Worm (Caenorhabditis elegans) whole organism, L1 larva: ENCODE data around the gene cdh-7.
A peak's percentile ranks its signal among the peaks of the same experiment; 100 is the strongest.

ENCODE experiments used
- C34B4.2 ChIP-seq: sonication (generic microtip); optimal IDR thresholded peaks from 2 replicates; lab custom pipeline; 2017; ENCODE audit warnings: mild to moderate bottlenecking, missing genetic modification characterization, missing compliant biosample characterization
- Y116A8C.19 ChIP-seq: sonication (generic microtip); optimal IDR thresholded peaks from 2 replicates; lab custom pipeline; 2016; ENCODE audit warnings: missing compliant biosample characterization, missing genetic modification characterization, borderline replicate concordance
- ama-1 ChIP-seq: fragments of 150-350 bp; optimal IDR thresholded peaks from 2 replicates; lab custom pipeline; 2014
- blmp-1 ChIP-seq: fragments of 150-350 bp; optimal IDR thresholded peaks from 2 replicates; lab custom pipeline; 2014; ENCODE audit warnings: missing biosample characterization, missing genetic modification characterization
- ceh-63 ChIP-seq: fragments of 200-800 bp; sonication (Bioruptor generic); optimal IDR thresholded peaks from 2 replicates; lab custom pipeline; 2018; ENCODE audit warnings: mild to moderate bottlenecking, missing genetic modification characterization, missing compliant biosample characterization
- ceh-8 ChIP-seq: fragments of 200-800 bp; sonication (Bioruptor generic); optimal IDR thresholded peaks from 2 replicates; lab custom pipeline; 2018; ENCODE audit warnings: mild to moderate bottlenecking, missing genetic modification characterization, moderate library complexity, missing compliant biosample characterization
- ceh-82 ChIP-seq, 3 experiments: fragments of 150-350 bp in 1 of 3; sonication (generic microtip) in 2 of 3; optimal IDR thresholded peaks; 2 replicates each; lab custom pipeline; 2014 to 2017; ENCODE audit warnings: missing biosample characterization in 3 of 3, missing genetic modification characterization in 3 of 3
- ceh-90 ChIP-seq: sonication (generic microtip); optimal IDR thresholded peaks from 2 replicates; lab custom pipeline; 2016; ENCODE audit warnings: missing genetic modification characterization, missing compliant biosample characterization
- dpl-1 ChIP-seq, 3 experiments: fragments of 150-350 bp in 2 of 3; sonication (generic microtip) in 1 of 3; optimal IDR thresholded peaks; 2 replicates each; lab custom pipeline; 2014 to 2017; ENCODE audit warnings: missing biosample characterization in 3 of 3, missing genetic modification characterization in 3 of 3, missing genetic modification reagents in 3 of 3
- dsc-1 ChIP-seq: sonication (generic microtip); optimal IDR thresholded peaks from 2 replicates; lab custom pipeline; 2016; ENCODE audit warnings: mild to moderate bottlenecking, missing genetic modification characterization, missing compliant biosample characterization
- efl-1 ChIP-seq, 4 experiments: fragments of 150-350 bp; optimal IDR thresholded peaks in 3 of 4; peaks in 1 of 4; 1 replicate in 1 of 4; 2 replicates in 3 of 4; lab custom pipeline; 2014; ENCODE audit warnings: missing biosample characterization in 2 of 4, missing genetic modification characterization in 2 of 4, missing genetic modification reagents in 2 of 4
- egl-13 ChIP-seq: sonication (generic microtip); optimal IDR thresholded peaks from 2 replicates; lab custom pipeline; 2016; ENCODE audit warnings: missing genotype, missing genetic modification reagents, missing genetic modification characterization, missing compliant biosample characterization
- egl-27 ChIP-seq, 2 experiments: fragments of 150-350 bp in 1 of 2; sonication (generic microtip); optimal IDR thresholded peaks; 3 replicates each; lab custom pipeline; 2017 to 2018; ENCODE audit warnings: missing biosample characterization in 2 of 2, missing genetic modification characterization in 2 of 2, missing genetic modification reagents in 2 of 2
- elt-2 ChIP-seq: sonication (generic microtip); optimal IDR thresholded peaks from 2 replicates; lab custom pipeline; 2016; ENCODE audit warnings: missing genetic modification characterization, mild to moderate bottlenecking, inconsistent platforms, missing compliant biosample characterization, missing genetic modification reagents
- elt-3 ChIP-seq, 6 experiments: fragments of 150-350 bp in 1 of 6; sonication (generic microtip); optimal IDR thresholded peaks; 2 replicates each; lab custom pipeline; 2017 to 2018; ENCODE audit warnings: missing biosample characterization in 6 of 6, missing genetic modification characterization in 6 of 6, inconsistent platforms in 1 of 6
- ets-5 ChIP-seq: fragments of 200-800 bp; sonication (Bioruptor generic); IDR thresholded peaks from 2 replicates; pipeline ENCODE4 v1.3.6; 2022; ENCODE audit warnings: missing genetic modification characterization, missing compliant biosample characterization
- fkh-10 ChIP-seq: sonication (generic microtip); optimal IDR thresholded peaks from 2 replicates; lab custom pipeline; 2017; ENCODE audit warnings: missing biosample characterization, missing genetic modification reagents, missing genetic modification characterization
- fkh-4 ChIP-seq: sonication (generic microtip); optimal IDR thresholded peaks from 2 replicates; lab custom pipeline; 2016; ENCODE audit warnings: missing compliant biosample characterization, missing genetic modification characterization, borderline replicate concordance
- fos-1 ChIP-seq: fragments of 150-350 bp; optimal IDR thresholded peaks from 2 replicates; lab custom pipeline; 2014; ENCODE audit warnings: missing biosample characterization, missing genetic modification characterization
- hlh-17 ChIP-seq: fragments of 200-800 bp; sonication (Bioruptor generic); optimal IDR thresholded peaks from 2 replicates; lab custom pipeline; 2018; ENCODE audit warnings: missing genetic modification characterization, mild to moderate bottlenecking, missing compliant biosample characterization, moderate library complexity, borderline replicate concordance
- hpl-2 ChIP-seq: fragments of 150-350 bp; optimal IDR thresholded peaks from 2 replicates; lab custom pipeline; 2014; ENCODE audit warnings: missing biosample characterization, missing genetic modification reagents, missing genetic modification characterization
- isw-1 ChIP-seq: fragments of 200-800 bp; sonication (Bioruptor generic); IDR thresholded peaks from 2 replicates; pipeline ENCODE4 v1.3.6; 2022; ENCODE audit warnings: missing genetic modification characterization, missing compliant biosample characterization
- lin-14 ChIP-seq: fragments of 200-800 bp; sonication (Bioruptor generic); optimal IDR thresholded peaks from 2 replicates; lab custom pipeline; 2018; ENCODE audit warnings: mild to moderate bottlenecking, missing genetic modification characterization, moderate library complexity, missing compliant biosample characterization
- lin-35 ChIP-seq, 2 experiments: fragments of 150-350 bp; optimal IDR thresholded peaks; 2 replicates each; lab custom pipeline; 2014; ENCODE audit warnings: missing biosample characterization in 2 of 2, missing genetic modification characterization in 2 of 2, missing genetic modification reagents in 2 of 2
- lin-39 ChIP-seq: fragments of 150-350 bp; optimal IDR thresholded peaks from 2 replicates; lab custom pipeline; 2014; ENCODE audit warnings: missing biosample characterization, missing genetic modification reagents, missing genetic modification characterization
- lsy-2 ChIP-seq, 2 experiments: fragments of 150-350 bp; optimal IDR thresholded peaks; 2 replicates each; lab custom pipeline; 2014; ENCODE audit warnings: missing biosample characterization in 2 of 2, missing genetic modification characterization in 2 of 2
- mdl-1 ChIP-seq, 2 experiments: fragments of 150-350 bp; optimal IDR thresholded peaks; 2 replicates each; lab custom pipeline; 2014 to 2017; ENCODE audit warnings: missing biosample characterization in 2 of 2, missing genetic modification characterization in 2 of 2, inconsistent platforms in 1 of 2
- mep-1 ChIP-seq: fragments of 150-350 bp; optimal IDR thresholded peaks from 2 replicates; lab custom pipeline; 2014; ENCODE audit warnings: missing biosample characterization, missing genetic modification characterization
- nhr-11 ChIP-seq: fragments of 150-350 bp; optimal IDR thresholded peaks from 2 replicates; lab custom pipeline; 2014; ENCODE audit warnings: missing biosample characterization, missing genetic modification characterization
- nhr-19 ChIP-seq: fragments of 200-800 bp; sonication (Bioruptor generic); conservative IDR thresholded peaks from 2 replicates; pipeline ENCODE4 v1.3.6; 2022; ENCODE audit warnings: missing genetic modification characterization, missing compliant biosample characterization
- nhr-20 ChIP-seq: sonication (generic microtip); optimal IDR thresholded peaks from 2 replicates; lab custom pipeline; 2016; ENCODE audit warnings: mild to moderate bottlenecking, missing genetic modification characterization, missing compliant biosample characterization
- nhr-71 ChIP-seq: sonication (generic microtip); optimal IDR thresholded peaks from 2 replicates; lab custom pipeline; 2016; ENCODE audit warnings: mild to moderate bottlenecking, missing genetic modification characterization, moderate library complexity, missing compliant biosample characterization
- nhr-76 ChIP-seq: sonication (generic microtip); optimal IDR thresholded peaks from 2 replicates; lab custom pipeline; 2017; ENCODE audit warnings: missing biosample characterization, missing genetic modification characterization
- nhr-90 ChIP-seq: sonication (generic microtip); optimal IDR thresholded peaks from 2 replicates; lab custom pipeline; 2016; ENCODE audit warnings: mild to moderate bottlenecking, missing genetic modification characterization, missing compliant biosample characterization; ENCODE audit not compliant: poor library complexity
- pqm-1 ChIP-seq: sonication (generic microtip); optimal IDR thresholded peaks from 3 replicates; lab custom pipeline; 2017; ENCODE audit warnings: missing biosample characterization, missing genetic modification characterization
- rnt-1 ChIP-seq: sonication (generic microtip); optimal IDR thresholded peaks from 2 replicates; lab custom pipeline; 2016; ENCODE audit warnings: mild to moderate bottlenecking, missing genetic modification characterization, moderate library complexity, missing compliant biosample characterization
- snpc-4 ChIP-seq: fragments of 150-350 bp; optimal IDR thresholded peaks from 2 replicates; lab custom pipeline; 2014; ENCODE audit warnings: missing biosample characterization, missing genetic modification characterization
- snu-23 ChIP-seq: sonication (generic microtip); optimal IDR thresholded peaks from 2 replicates; lab custom pipeline; 2016; ENCODE audit warnings: missing genetic modification characterization, missing compliant biosample characterization
- sox-4 ChIP-seq: sonication (generic microtip); optimal IDR thresholded peaks from 2 replicates; lab custom pipeline; 2016; ENCODE audit warnings: missing genetic modification characterization, missing compliant biosample characterization
- sptf-1 ChIP-seq: fragments of 150-350 bp; optimal IDR thresholded peaks from 2 replicates; lab custom pipeline; 2014; ENCODE audit warnings: missing biosample characterization, missing genetic modification characterization
- swsn-7 ChIP-seq: sonication (generic microtip); optimal IDR thresholded peaks from 2 replicates; lab custom pipeline; 2016; ENCODE audit warnings: missing genetic modification characterization, missing compliant biosample characterization
- tbx-2 ChIP-seq: sonication (generic microtip); optimal IDR thresholded peaks from 2 replicates; lab custom pipeline; 2016; ENCODE audit warnings: missing genetic modification characterization, missing compliant biosample characterization
- unc-130 ChIP-seq: fragments of 150-350 bp; optimal IDR thresholded peaks from 2 replicates; lab custom pipeline; 2017; ENCODE audit warnings: missing biosample characterization, missing genetic modification characterization, inconsistent platforms
- unc-62 ChIP-seq: fragments of 150-350 bp; optimal IDR thresholded peaks from 2 replicates; lab custom pipeline; 2014; ENCODE audit warnings: missing biosample characterization, missing genetic modification reagents, missing genetic modification characterization
- unc-86 ChIP-seq: sonication (generic microtip); optimal IDR thresholded peaks from 2 replicates; lab custom pipeline; 2016; ENCODE audit warnings: missing genetic modification characterization, missing compliant biosample characterization
- unc-98 ChIP-seq: fragments of 200-800 bp; sonication (Bioruptor generic); IDR thresholded peaks from 2 replicates; pipeline ENCODE4 v1.3.6; 2022; ENCODE audit warnings: missing genetic modification characterization, missing compliant biosample characterization
- xbp-1 ChIP-seq: sonication (generic microtip); optimal IDR thresholded peaks from 2 replicates; lab custom pipeline; 2016; ENCODE audit warnings: missing genetic modification characterization, missing compliant biosample characterization
- zag-1 ChIP-seq: fragments of 150-350 bp; optimal IDR thresholded peaks from 2 replicates; lab custom pipeline; 2014; ENCODE audit warnings: missing biosample characterization, missing genetic modification characterization
- zip-4 ChIP-seq: fragments of 200-800 bp; sonication (Bioruptor generic); optimal IDR thresholded peaks from 2 replicates; lab custom pipeline; 2018; ENCODE audit warnings: mild to moderate bottlenecking, missing genetic modification characterization, moderate library complexity, missing compliant biosample characterization
- ztf-11 ChIP-seq, 2 experiments: sonication (generic microtip); optimal IDR thresholded peaks; 2 replicates each; lab custom pipeline; 2016 to 2017; ENCODE audit warnings: missing genetic modification characterization in 2 of 2, missing biosample characterization in 1 of 2, missing compliant biosample characterization in 1 of 2
- ztf-4 ChIP-seq: fragments of 150-350 bp; optimal IDR thresholded peaks from 2 replicates; lab custom pipeline; 2014; ENCODE audit warnings: missing biosample characterization, missing genetic modification characterization

cdh-7 gene

ce11 chrII:14822419-14822818 is 20.6 kb upstream of the cdh-7 start (continued):
- no peak for TF ChIP-seq isw-1
- peak; percentile 23 for TF ChIP-seq fkh-4 (tag; lab: Kevin White, UChicago)
- TF ChIP-seq ceh-90 (tag; lab: Kevin White, UChicago) = no peak
- no peak for TF ChIP-seq unc-62 (GFP tag; lab: Kevin White, UChicago)
- TF ChIP-seq snpc-4 = peak; percentile 41
- peak; percentile 62 for TF ChIP-seq fos-1

DNA sequence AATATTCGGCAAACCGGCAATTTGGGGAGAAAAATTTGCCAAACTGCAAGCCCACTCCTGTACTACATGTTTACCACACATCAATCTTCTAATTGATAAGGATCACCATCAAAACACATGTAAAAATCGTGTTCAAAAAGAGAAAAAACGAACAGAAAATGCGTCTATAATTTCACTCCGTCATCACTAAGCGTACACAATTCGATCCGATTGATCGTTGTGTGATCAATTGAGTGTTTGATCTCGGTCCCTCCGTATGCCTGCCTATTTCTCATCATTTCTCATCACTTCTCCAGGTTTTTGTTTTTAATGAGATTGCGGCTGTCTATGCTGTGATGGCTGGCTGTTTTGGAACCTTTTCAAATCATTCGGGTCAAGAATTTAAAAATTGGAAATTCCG is 17.6 kb upstream of the cdh-7 start:
- TF ChIP-seq Y116A8C.19 (no peak), xbp-1 (tag; lab: Kevin White, UChicago) (no peak), nhr-20 (tag; lab: Kevin White, UChicago) (peak; percentile 2), ceh-82 (tag; optimal IDR thresholded peaks at IDR 0.05; lab: Kevin White, UChicago) (no peak), nhr-11 (tag; lab: Kevin White, UChicago) (no peak), ceh-8 (GFP tag; lab: Kevin White, UChicago) (no peak), C34B4.2 (tag; lab: Kevin White, UChicago) (no peak), lin-35 (GFP tag; optimal IDR thresholded peaks at IDR 0.05; lab: Kevin White, UChicago) (no peak), unc-62 (GFP tag; lab: Kevin White, UChicago) (no peak), nhr-76 (tag; lab: Kevin White, UChicago) (no peak), nhr-19 (GFP tag; lab: Robert Waterston, UW) (peak; percentile 30; the same call in 1 of the 2 replicates), ztf-11 (tag; optimal IDR thresholded peaks at IDR 0.05; lab: Kevin White, UChicago) (no peak), dsc-1 (tag; lab: Kevin White, UChicago) (no peak), pqm-1 (no peak), ets-5 (GFP tag; lab: Robert Waterston, UW) (no peak), blmp-1 (peak; percentile 64), ceh-63 (GFP tag; lab: Kevin White, UChicago) (no peak), unc-98 (GFP tag; lab: Robert Waterston, UW) (no peak), zag-1 (no peak), fkh-10 (GFP tag; lab: Kevin White, UChicago) (no peak), zip-4 (no peak), lin-14 (peak; percentile 6), efl-1 (optimal IDR thresholded peaks at IDR 0.05; lab: Kevin White, UChicago) (no peak), efl-1 (GFP tag; optimal IDR thresholded peaks at IDR 0.05 in 1 of 2; lab: Kevin White, UChicago) (peak in 1 of 2 experiments; percentile 19), elt-3 (tag; optimal IDR thresholded peaks at IDR 0.05; lab: Kevin White, UChicago) (peak in 1 of 6 experiments; percentile 11), swsn-7 (tag; lab: Kevin White, UChicago) (no peak), mep-1 (peak; percentile 15), dpl-1 (GFP tag; optimal IDR thresholded peaks at IDR 0.05; lab: Kevin White, UChicago) (peak in 1 of 3 experiments; percentile 6), elt-2 (tag; lab: Kevin White, UChicago) (no peak), sox-4 (tag; lab: Kevin White, UChicago) (no peak), ztf-4 (tag; lab: Kevin White, UChicago) (no peak), unc-130 (tag; lab: Kevin White, UChicago) (peak; percentile 4), unc-86 (tag; lab: Kevin White, UChicago) (no peak), rnt-1 (tag; lab: Kevin White, UChicago) (peak; percentile 57), ama-1 (lab: Kevin White, UChicago) (no peak), egl-13 (tag; lab: Kevin White, UChicago) (no peak), sptf-1 (tag; lab: Kevin White, UChicago) (no peak), nhr-71 (peak; percentile 38), hpl-2 (GFP tag; lab: Kevin White, UChicago) (no peak), lsy-2 (tag; optimal IDR thresholded peaks at IDR 0.05; lab: Kevin White, UChicago) (no peak), tbx-2 (no peak), lin-39 (tag; lab: Kevin White, UChicago) (no peak), hlh-17 (no peak), mdl-1 (tag; optimal IDR thresholded peaks at IDR 0.05; lab: Kevin White, UChicago) (no peak), snu-23 (GFP tag; lab: Kevin White, UChicago) (peak; percentile 20), egl-27 (tag; optimal IDR thresholded peaks at IDR 0.05; lab: Kevin White, UChicago) (no peak), nhr-90 (tag; lab: Kevin White, UChicago) (no peak)
